Fruit fly (Drosophila melanogaster) S2 (cell line): ENCODE measurements around the gene mor.

ENCODE experiments used
- CG8478 ChIP-seq: fragments of >200 bp; optimal IDR thresholded peaks from 2 replicates; lab custom pipeline; 2018
- CTCF ChIP-seq, 2 experiments: fragments of >200 bp; optimal IDR thresholded peaks; 2 replicates each; lab custom pipeline; 2018

DNA sequence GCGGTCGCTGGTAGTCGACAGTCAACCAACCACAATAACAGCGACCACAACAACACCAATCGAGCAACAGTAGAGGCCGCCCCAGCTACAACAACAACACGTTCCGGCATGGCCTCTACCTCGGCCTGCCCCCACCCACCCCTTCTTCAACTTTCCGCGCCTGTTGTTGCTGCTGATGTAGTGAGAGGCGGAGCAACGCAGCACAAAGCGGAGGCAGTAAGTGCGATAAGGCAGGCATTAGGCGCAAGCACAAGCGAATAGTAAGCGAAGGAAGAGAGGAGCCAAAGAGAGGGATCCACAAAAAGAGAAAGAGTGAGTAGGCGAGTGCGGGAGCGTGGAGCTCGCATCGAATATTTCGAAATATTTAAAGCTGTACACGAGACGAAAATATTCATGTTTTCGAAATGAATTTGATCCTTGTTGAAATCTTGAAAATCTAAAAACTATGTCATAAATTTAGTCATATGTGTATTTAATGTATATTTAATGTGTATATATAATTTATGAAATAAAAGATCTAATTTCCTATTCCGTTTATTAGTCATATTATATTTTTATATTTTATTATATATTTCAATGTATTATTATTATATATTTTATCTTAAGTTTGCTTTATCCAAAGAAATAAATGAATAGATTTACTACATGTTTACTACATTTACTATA lies 20.6 kb upstream of the mor start:
- TF ChIP-seq CTCF (optimal IDR thresholded peaks at IDR 0.05; lab: Kevin White, UChicago) (no peak), CG8478 (lab: Kevin White, UChicago) (no peak)
